Worm (Caenorhabditis elegans) whole organism, L4 larva: ENCODE results near the gene T26G10.1.

Source experiments
- ceh-28 ChIP-seq: fragments of 150-350 bp; optimal IDR thresholded peaks from 2 replicates; lab custom pipeline; 2014; ENCODE audit warnings: missing biosample characterization, missing genetic modification reagents, missing genetic modification characterization
- cey-2 ChIP-seq: sonication (generic microtip); optimal IDR thresholded peaks from 3 replicates; lab custom pipeline; 2017; ENCODE audit warnings: missing genetic modification characterization, mild to moderate bottlenecking, missing compliant biosample characterization, antibody characterized with exemption, borderline replicate concordance; ENCODE audit not compliant: insufficient read depth
- egl-27 ChIP-seq: sonication (generic microtip); optimal IDR thresholded peaks from 3 replicates; lab custom pipeline; 2017; ENCODE audit warnings: missing biosample characterization, missing genetic modification reagents, missing genetic modification characterization
- lsy-2 ChIP-seq, 2 experiments: fragments of 150-350 bp in 1 of 2; sonication (generic microtip) in 1 of 2; optimal IDR thresholded peaks; 2 replicates each; lab custom pipeline; 2014 to 2017; ENCODE audit warnings: missing biosample characterization in 2 of 2, missing genetic modification characterization in 2 of 2
- nhr-28 ChIP-seq: fragments of 150-350 bp; optimal IDR thresholded peaks from 2 replicates; lab custom pipeline; 2014; ENCODE audit warnings: missing biosample characterization, missing genetic modification characterization
- pha-4 ChIP-seq, 2 experiments: fragments of 150-350 bp in 1 of 2; fragments of 200-800 bp in 1 of 2; sonication (Bioruptor generic) in 1 of 2; IDR thresholded peaks in 1 of 2; optimal IDR thresholded peaks in 1 of 2; 2 replicates each; pipeline versions ENCODE4 v1.3.6 to Lab custom; 2014 to 2022; ENCODE audit warnings: missing genetic modification characterization in 2 of 2, missing genetic modification reagents in 2 of 2, missing biosample characterization in 1 of 2, missing compliant biosample characterization in 1 of 2
- snpc-4 ChIP-seq: fragments of 150-350 bp; optimal IDR thresholded peaks from 2 replicates; lab custom pipeline; 2014; ENCODE audit warnings: missing biosample characterization, missing genetic modification characterization

DNA sequence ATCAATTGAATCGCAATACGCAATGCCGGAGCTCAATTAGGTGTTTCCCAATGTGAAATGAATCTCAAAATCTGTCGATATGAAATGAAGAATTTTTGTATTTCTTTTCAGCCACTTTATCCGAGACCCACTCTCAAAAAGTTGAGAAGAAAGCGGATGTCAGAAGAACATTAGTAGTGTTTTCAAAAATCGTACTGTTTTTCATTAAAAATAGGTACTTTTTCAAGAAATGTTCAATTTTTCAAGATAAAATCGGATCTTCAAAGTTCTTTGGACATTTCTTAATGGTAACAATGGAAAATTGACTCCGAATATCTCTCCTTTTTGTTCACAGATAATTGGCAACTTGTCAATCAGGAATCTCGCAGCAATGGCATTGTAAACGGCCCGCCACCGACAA lies 45.2 kb downstream of the T26G10.1 start, which contains the start of gene flp-25:
- TF ChIP-seq nhr-28 (tag; lab: Kevin White, UChicago) = no peak
- no peak for TF ChIP-seq egl-27 (tag; lab: Kevin White, UChicago)
- TF ChIP-seq snpc-4 (tag; lab: Kevin White, UChicago) = no peak
- TF ChIP-seq cey-2 (tag; lab: Kevin White, UChicago) = no peak
- no peak for TF ChIP-seq pha-4 (GFP tag; IDR thresholded peaks at IDR 0.05; lab: Robert Waterston, UW)
- TF ChIP-seq pha-4 (tag; optimal IDR thresholded peaks at IDR 0.05; lab: Kevin White, UChicago) = no peak
- no peak for TF ChIP-seq ceh-28 (tag; lab: Kevin White, UChicago)
- no peak for TF ChIP-seq lsy-2 (tag; optimal IDR thresholded peaks at IDR 0.05; lab: Kevin White, UChicago)
